Fruit fly (Drosophila melanogaster): ENCODE data around the gene CG31909.

DNA sequence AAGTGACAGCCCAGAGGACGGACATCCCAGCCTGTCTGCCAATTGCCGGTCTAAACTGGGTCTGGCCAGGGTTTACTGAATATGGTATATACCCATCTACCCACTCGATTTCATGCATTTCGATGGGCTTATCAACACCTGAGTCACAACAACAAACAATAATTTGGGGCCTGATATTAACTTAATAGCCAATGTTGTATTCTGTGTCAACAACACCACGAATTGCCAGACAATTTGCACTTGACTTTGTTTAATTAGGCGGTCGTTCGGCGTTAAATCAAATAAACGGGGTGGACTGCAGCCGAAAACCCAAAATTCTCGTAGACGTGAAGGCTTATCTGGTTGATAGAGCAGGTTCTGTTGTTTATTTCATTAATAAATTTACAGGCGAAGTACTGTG lies 18.0 kb upstream of the CG31909 start:
- TF ChIP-seq gl (tag; optimal IDR thresholded peaks at IDR 0.05) (no peak), CG32121 (GFP tag; IDR thresholded peaks at IDR 0.05) (no peak), EcR (GFP tag; optimal IDR thresholded peaks at IDR 0.05) (no peak)
